Worm (Caenorhabditis elegans) whole organism, early embryonic: ENCODE measurements around the gene B0563.9.

Source experiments
- B0310.2 ChIP-seq: sonication (generic microtip); optimal IDR thresholded peaks from 2 replicates; lab custom pipeline; 2016; ENCODE audit warnings: mild to moderate bottlenecking, missing genetic modification characterization, missing compliant biosample characterization
- F13C5.2 ChIP-seq: sonication (generic microtip); optimal IDR thresholded peaks from 2 replicates; lab custom pipeline; 2017; ENCODE audit warnings: mild to moderate bottlenecking, missing genetic modification characterization, inconsistent platforms, missing compliant biosample characterization
- aly-1 ChIP-seq: sonication (generic microtip); optimal IDR thresholded peaks from 2 replicates; lab custom pipeline; 2016; ENCODE audit warnings: missing genetic modification characterization, missing compliant biosample characterization
- ama-1 ChIP-seq: fragments of 150-350 bp; optimal IDR thresholded peaks from 2 replicates; lab custom pipeline; 2014
- ceh-13 ChIP-seq: fragments of 200-800 bp; sonication (Bioruptor generic); optimal IDR thresholded peaks from 2 replicates; lab custom pipeline; 2018; ENCODE audit warnings: mild to moderate bottlenecking, missing genetic modification characterization, missing compliant biosample characterization
- ceh-36 ChIP-seq: sonication (generic microtip); optimal IDR thresholded peaks from 2 replicates; lab custom pipeline; 2016; ENCODE audit warnings: missing genetic modification characterization, inconsistent platforms, missing compliant biosample characterization
- ets-7 ChIP-seq: sonication (generic microtip); optimal IDR thresholded peaks from 2 replicates; lab custom pipeline; 2016; ENCODE audit warnings: missing genotype, missing genetic modification characterization, missing compliant biosample characterization
- flt-1 ChIP-seq: fragments of 200-800 bp; sonication (Bioruptor generic); IDR thresholded peaks from 2 replicates; pipeline ENCODE4 v1.3.6; 2022; ENCODE audit warnings: missing genetic modification characterization, missing compliant biosample characterization
- hmbx-1 ChIP-seq: sonication (generic microtip); optimal IDR thresholded peaks from 2 replicates; lab custom pipeline; 2016; ENCODE audit warnings: mild to moderate bottlenecking, missing genetic modification characterization, missing compliant biosample characterization
- hmg-4 ChIP-seq: fragments of 200-800 bp; sonication (Bioruptor generic); optimal IDR thresholded peaks from 2 replicates; lab custom pipeline; 2018; ENCODE audit warnings: mild to moderate bottlenecking, missing genetic modification characterization, missing compliant biosample characterization
- hnd-1 ChIP-seq: sonication (generic microtip); optimal IDR thresholded peaks from 2 replicates; lab custom pipeline; 2016; ENCODE audit warnings: missing genetic modification characterization, missing compliant biosample characterization
- pes-1 ChIP-seq: fragments of 200-800 bp; sonication (Bioruptor generic); IDR thresholded peaks from 2 replicates; pipeline ENCODE4 v1.3.6; 2022; ENCODE audit warnings: missing genetic modification reagents, missing genetic modification characterization, missing compliant biosample characterization
- scrt-1 ChIP-seq: fragments of 200-800 bp; sonication (Bioruptor generic); IDR thresholded peaks from 2 replicates; pipeline ENCODE4 v1.3.6; 2022; ENCODE audit warnings: missing genetic modification characterization, missing compliant biosample characterization
- sea-1 ChIP-seq: fragments of 200-800 bp; sonication (Bioruptor generic); conservative IDR thresholded peaks from 2 replicates; pipeline ENCODE4 v1.3.6; 2022; ENCODE audit warnings: missing genetic modification characterization, missing compliant biosample characterization
- tbx-11 ChIP-seq: fragments of 200-800 bp; sonication (Bioruptor generic); IDR thresholded peaks from 2 replicates; pipeline ENCODE4 v1.3.6; 2022; ENCODE audit warnings: missing genetic modification characterization, missing compliant biosample characterization
- tbx-37 ChIP-seq: fragments of 200-800 bp; sonication (Bioruptor generic); conservative IDR thresholded peaks from 2 replicates; pipeline ENCODE4 v1.3.6; 2022; ENCODE audit warnings: missing genetic modification reagents, missing genetic modification characterization, missing compliant biosample characterization
- tra-4 ChIP-seq: sonication (generic microtip); optimal IDR thresholded peaks from 2 replicates; lab custom pipeline; 2017; ENCODE audit warnings: missing genetic modification characterization, missing compliant biosample characterization

B0563.9 gene

DNA sequence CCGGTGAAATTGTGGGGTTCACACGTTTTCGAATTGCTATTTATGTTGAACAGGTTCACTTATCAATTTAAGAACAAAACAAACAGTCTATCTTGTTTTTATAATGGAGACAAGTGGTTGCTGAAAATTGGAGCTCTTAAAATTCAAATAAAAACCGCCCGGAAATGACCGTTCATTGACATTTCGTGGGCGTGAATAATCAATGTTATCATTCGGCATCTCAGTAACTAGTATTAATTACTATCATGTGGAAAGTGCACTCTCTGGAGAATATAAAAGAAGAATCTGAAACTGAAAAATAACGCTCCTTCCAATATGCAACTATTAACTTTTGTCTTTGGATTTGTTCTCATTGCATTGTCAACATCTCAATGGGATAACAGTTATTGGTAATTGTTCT lies at the start of gene B0563.9:
Gene B0563.9, plus strand, starts transcription at position 301 of the 400 bp plus-strand sequence.
- TF ChIP-seq tra-4 (tag; lab: Kevin White, UChicago): no peak
- TF ChIP-seq ets-7 (tag; lab: Kevin White, UChicago): no peak
- no peak for TF ChIP-seq tbx-11 (GFP tag; lab: Robert Waterston, UW)

DNA sequence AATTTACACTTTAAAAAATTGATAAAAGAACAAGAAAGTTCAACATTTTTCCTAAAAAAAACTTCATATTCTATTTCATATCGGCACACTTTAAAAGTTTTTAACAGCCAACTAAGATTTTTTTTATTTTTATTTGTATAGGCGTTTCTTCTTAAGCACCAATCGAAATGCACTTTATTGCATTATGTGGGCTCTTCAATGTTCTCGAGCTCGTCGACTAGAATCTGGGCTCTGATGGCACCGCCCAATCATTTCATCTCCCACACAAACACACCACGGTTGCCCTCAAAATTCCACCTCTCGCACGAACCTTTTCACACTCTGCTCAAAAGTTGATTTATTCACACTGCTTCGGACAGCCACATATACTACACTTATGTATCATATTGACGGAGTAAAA lies 30.9 kb upstream of the B0563.9 start, which contains the start of gene B0563.6:
Gene B0563.6, plus strand, starts transcription at position 301 of the 400 bp plus-strand sequence.
- no peak for TF ChIP-seq ama-1
- no peak for TF ChIP-seq hnd-1 (tag; lab: Kevin White, UChicago)
- no peak for TF ChIP-seq flt-1 (GFP tag; lab: Robert Waterston, UW)
- no peak for TF ChIP-seq aly-1 (tag; lab: Kevin White, UChicago)

DNA sequence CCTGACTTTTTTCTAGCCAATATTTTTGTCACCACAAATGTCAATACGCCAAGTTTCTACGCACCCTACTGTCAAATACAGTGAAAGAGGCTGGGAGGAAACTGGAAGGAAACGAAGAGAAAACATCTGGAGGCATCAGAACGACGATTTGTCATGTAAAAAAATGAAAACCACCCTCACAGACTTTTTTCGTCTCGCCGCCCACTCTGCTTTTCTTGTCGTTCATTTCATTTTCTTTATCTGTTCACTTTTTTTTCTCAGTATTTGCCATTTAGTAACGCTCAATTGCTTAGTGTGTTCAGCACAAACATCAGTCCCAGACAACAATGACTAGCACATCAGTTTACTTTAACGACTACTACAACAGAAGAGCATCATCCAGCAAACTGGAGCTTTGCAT lies 22.5 kb upstream of the B0563.9 start, which contains the start of gene B0563.5:
Gene B0563.5, plus strand, starts transcription at position 301 of the 400 bp plus-strand sequence.
- TF ChIP-seq ama-1 (no peak), hmg-4 (no peak), hmbx-1 (tag; lab: Kevin White, UChicago) (no peak), flt-1 (GFP tag; lab: Robert Waterston, UW) (no peak), sea-1 (GFP tag; lab: Robert Waterston, UW) (no peak), B0310.2 (tag; lab: Kevin White, UChicago) (no peak), ceh-36 (tag; lab: Kevin White, UChicago) (no peak)

DNA sequence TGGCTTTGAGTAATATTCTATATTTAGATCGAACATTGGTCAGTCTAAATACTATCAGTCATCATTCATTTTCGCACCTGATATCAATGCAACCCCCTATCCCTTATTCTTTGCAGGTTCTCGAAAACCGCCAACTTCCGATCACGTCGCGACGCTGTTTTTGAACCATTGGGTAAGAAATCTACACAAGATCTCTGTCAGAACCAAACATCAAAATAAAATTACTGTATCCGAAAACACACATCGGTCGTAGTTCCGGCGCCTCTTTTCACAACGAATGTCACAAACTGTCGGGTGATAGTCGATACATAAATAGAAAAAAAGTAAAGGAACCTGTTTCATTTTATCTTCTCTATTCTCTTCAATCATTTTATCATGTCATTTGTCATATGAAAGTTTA lies 21.4 kb upstream of the B0563.9 start:
- no peak for TF ChIP-seq pes-1 (GFP tag; lab: Robert Waterston, UW)
- TF ChIP-seq sea-1 (GFP tag; lab: Robert Waterston, UW): no peak
- TF ChIP-seq tbx-11 (GFP tag; lab: Robert Waterston, UW): no peak
- no peak for TF ChIP-seq aly-1 (tag; lab: Kevin White, UChicago)
- no peak for TF ChIP-seq hnd-1 (tag; lab: Kevin White, UChicago)
- no peak for TF ChIP-seq ceh-13
- no peak for TF ChIP-seq B0310.2 (tag; lab: Kevin White, UChicago)
- TF ChIP-seq scrt-1 (GFP tag; lab: Robert Waterston, UW): no peak
- TF ChIP-seq flt-1 (GFP tag; lab: Robert Waterston, UW): no peak
- no peak for TF ChIP-seq tbx-37
- no peak for TF ChIP-seq ama-1
- no peak for TF ChIP-seq ceh-36 (tag; lab: Kevin White, UChicago)
- no peak for TF ChIP-seq F13C5.2 (tag; lab: Kevin White, UChicago)

DNA sequence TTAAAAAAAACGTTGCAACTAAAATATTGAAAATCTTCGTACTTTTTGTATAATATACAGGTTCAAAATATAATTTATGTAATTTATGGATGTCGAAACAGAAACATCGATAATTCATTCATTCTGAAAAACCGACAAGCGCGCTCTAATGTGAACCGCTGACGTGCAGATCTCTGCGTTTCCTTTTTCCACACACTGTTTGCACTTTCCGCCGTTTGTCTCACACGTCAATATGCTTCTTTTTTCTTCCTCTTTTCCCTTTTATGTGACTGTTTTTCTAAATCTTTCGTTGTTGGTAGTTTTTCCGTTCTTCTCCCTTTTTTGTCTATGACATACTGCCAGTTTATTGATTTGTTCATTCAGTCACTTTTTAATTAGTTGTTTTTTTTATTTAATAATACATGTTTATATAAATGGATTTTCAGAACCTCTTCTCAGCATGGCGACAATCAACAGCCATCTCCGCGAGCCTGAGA lies 18.0 kb upstream of the B0563.9 start, which contains the start of gene tmbi-4:
Gene tmbi-4, plus strand, starts transcription at position 426 of the 476 bp plus-strand sequence.
- TF ChIP-seq ama-1: no peak
- no peak for TF ChIP-seq ceh-36 (tag; lab: Kevin White, UChicago)
- no peak for TF ChIP-seq pes-1 (GFP tag; lab: Robert Waterston, UW)
- TF ChIP-seq scrt-1 (GFP tag; lab: Robert Waterston, UW): no peak
- TF ChIP-seq ceh-13: no peak
- TF ChIP-seq tra-4 (tag; lab: Kevin White, UChicago): no peak
- TF ChIP-seq hmg-4: no peak
- no peak for TF ChIP-seq B0310.2 (tag; lab: Kevin White, UChicago)
- no peak for TF ChIP-seq tbx-11 (GFP tag; lab: Robert Waterston, UW)

DNA sequence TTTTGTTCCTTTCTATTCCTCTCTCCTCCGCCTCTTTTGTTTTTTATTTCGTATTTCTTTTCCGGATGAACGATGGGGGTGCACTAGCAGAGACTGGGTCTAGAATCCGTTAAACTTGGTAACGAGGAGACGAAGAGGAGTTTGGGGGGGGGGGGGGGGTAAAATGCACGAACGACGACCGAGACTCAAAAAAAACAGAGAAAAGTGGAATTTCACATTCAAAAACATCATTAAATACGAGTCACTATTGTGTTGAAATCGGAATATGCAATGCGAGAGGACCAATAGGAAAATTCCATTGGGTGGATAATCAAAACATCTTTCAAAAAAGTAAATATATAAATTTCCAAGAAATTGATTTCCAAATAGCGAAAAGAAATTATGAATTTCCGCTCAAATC lies 14.1 kb upstream of the B0563.9 start, which contains the start of gene B0563.7:
Gene B0563.7, minus strand, starts transcription at position 101 of the 400 bp plus-strand sequence.
- no peak for TF ChIP-seq flt-1 (GFP tag; lab: Robert Waterston, UW)
- TF ChIP-seq ceh-36 (tag; lab: Kevin White, UChicago): no peak
- no peak for TF ChIP-seq hmg-4
- TF ChIP-seq sea-1 (GFP tag; lab: Robert Waterston, UW): no peak
- no peak for TF ChIP-seq hnd-1 (tag; lab: Kevin White, UChicago)
- no peak for TF ChIP-seq pes-1 (GFP tag; lab: Robert Waterston, UW)

DNA sequence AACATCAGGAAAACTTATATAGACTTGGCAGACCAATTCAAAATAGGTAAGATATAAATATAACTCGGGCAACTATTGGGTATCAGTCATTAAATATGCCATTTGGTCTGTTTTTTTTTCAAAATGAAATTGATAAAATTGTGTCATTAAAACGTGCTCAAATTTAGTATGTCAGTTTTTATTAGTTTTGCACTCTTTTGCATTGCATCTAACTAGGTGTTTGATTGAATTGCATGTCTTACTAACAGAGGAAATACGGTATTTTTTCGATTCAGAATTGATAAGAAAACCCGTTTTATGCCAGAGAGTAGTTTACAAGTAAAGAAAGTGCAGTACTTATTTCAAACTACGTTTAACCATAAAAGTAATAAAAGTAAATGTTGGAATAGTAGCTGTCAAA lies 12.6 kb upstream of the B0563.9 start:
- TF ChIP-seq aly-1 (tag; lab: Kevin White, UChicago) (no peak), hmbx-1 (tag; lab: Kevin White, UChicago) (no peak), hnd-1 (tag; lab: Kevin White, UChicago) (no peak), ceh-13 (no peak), ceh-36 (tag; lab: Kevin White, UChicago) (no peak), sea-1 (GFP tag; lab: Robert Waterston, UW) (no peak), F13C5.2 (tag; lab: Kevin White, UChicago) (no peak), scrt-1 (GFP tag; lab: Robert Waterston, UW) (no peak), flt-1 (GFP tag; lab: Robert Waterston, UW) (no peak), tbx-11 (GFP tag; lab: Robert Waterston, UW) (no peak), B0310.2 (tag; lab: Kevin White, UChicago) (no peak), pes-1 (GFP tag; lab: Robert Waterston, UW) (no peak), ets-7 (tag; lab: Kevin White, UChicago) (no peak), hmg-4 (no peak), tra-4 (tag; lab: Kevin White, UChicago) (no peak), ama-1 (no peak), tbx-37 (no peak)

DNA sequence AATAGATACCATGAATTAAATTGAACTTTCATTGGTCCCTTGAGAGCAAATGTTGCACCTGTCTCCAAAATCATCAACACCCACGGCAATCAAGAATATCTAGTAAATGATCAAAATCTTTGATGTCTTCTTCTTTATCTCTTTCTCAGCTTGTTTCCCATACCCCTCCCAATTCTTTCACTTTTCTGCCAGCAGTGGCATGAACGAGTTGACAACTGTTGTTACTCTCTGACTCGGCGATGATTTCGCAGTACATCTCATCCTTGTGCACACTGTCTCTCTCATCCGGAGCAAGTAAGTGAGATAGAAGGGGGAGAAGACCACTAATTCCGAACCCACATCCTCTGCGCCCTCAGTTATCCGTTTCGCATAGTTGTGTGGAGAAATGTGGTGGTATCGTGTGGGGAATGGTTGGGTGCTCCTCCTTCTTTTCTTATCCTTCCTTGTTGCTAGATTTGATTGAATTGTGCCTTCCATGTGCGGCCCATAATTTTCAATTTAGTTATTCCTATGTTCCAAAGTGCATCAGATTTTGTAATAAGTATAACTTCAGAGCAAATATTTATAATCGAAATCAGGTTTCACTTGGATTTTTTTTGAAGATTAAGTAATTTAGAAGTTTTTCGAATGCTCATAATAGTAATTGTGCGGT lies 7.0 kb upstream of the B0563.9 start:
- no peak for TF ChIP-seq tra-4 (tag; lab: Kevin White, UChicago)
- TF ChIP-seq scrt-1 (GFP tag; lab: Robert Waterston, UW): no peak
- no peak for TF ChIP-seq ets-7 (tag; lab: Kevin White, UChicago)
- TF ChIP-seq tbx-11 (GFP tag; lab: Robert Waterston, UW): no peak
- no peak for TF ChIP-seq B0310.2 (tag; lab: Kevin White, UChicago)
- TF ChIP-seq hnd-1 (tag; lab: Kevin White, UChicago): no peak
- no peak for TF ChIP-seq ceh-13
- TF ChIP-seq sea-1 (GFP tag; lab: Robert Waterston, UW): no peak
- TF ChIP-seq ama-1: no peak
